Fruit fly (Drosophila melanogaster) whole organism, embryonic: Measurements from ENCODE around the gene Kyat.
A peak's percentile ranks its signal among the peaks of the same experiment; 100 is the strongest.

Experiments
- Asciz ChIP-seq: fragments of 200-800 bp; sonication (Bioruptor generic); optimal IDR thresholded peaks from 2 replicates; lab custom pipeline; 2017; ENCODE audit warnings: missing biosample characterization, mild to moderate bottlenecking, missing genetic modification characterization, missing genetic modification reagents
- BEAF-32 ChIP-seq: fragments of 200-800 bp; sonication (Bioruptor generic); optimal IDR thresholded peaks from 3 replicates; lab custom pipeline; 2017; ENCODE audit warnings: missing biosample characterization, missing genetic modification characterization, mild to moderate bottlenecking, moderate library complexity, missing genetic modification reagents
- Bgb ChIP-seq: fragments of 200-800 bp; sonication (Bioruptor generic); IDR thresholded peaks from 2 replicates; pipeline ENCODE4 v1.3.6; 2022; ENCODE audit warnings: missing biosample characterization, missing genetic modification characterization; ENCODE audit not compliant: partially characterized antibody
- CG10959 ChIP-seq: fragments of 200-800 bp; sonication (Bioruptor generic); IDR thresholded peaks from 2 replicates; pipeline ENCODE4 v1.3.6; 2022; ENCODE audit warnings: missing biosample characterization, missing genetic modification characterization
- CG11247 ChIP-seq: fragments of 200-800 bp; sonication (Bioruptor generic); IDR thresholded peaks from 2 replicates; pipeline ENCODE4 v1.3.6; 2022; ENCODE audit warnings: missing biosample characterization, missing genetic modification characterization
- CG11398 ChIP-seq: fragments of 200-800 bp; sonication (Bioruptor generic); optimal IDR thresholded peaks from 2 replicates; lab custom pipeline; 2016; ENCODE audit warnings: missing biosample characterization, missing genetic modification characterization
- CG14441 ChIP-seq: fragments of 200-800 bp; sonication (Bioruptor generic); IDR thresholded peaks from 2 replicates; pipeline ENCODE4 v1.3.6; 2022; ENCODE audit warnings: missing biosample characterization, missing genetic modification characterization
- CG14965 ChIP-seq: fragments of 200-800 bp; sonication (Bioruptor generic); optimal IDR thresholded peaks from 2 replicates; lab custom pipeline; 2016; ENCODE audit warnings: missing biosample characterization, missing genetic modification characterization, borderline replicate concordance
- CG16779 ChIP-seq: fragments of 200-800 bp; sonication (Bioruptor generic); IDR thresholded peaks from 2 replicates; pipeline ENCODE4 v1.3.6; 2022; ENCODE audit warnings: missing biosample characterization, missing genetic modification characterization
- CG17328 ChIP-seq: fragments of 200-800 bp; sonication (Bioruptor generic); IDR thresholded peaks from 2 replicates; pipeline ENCODE4 v1.3.6; 2022; ENCODE audit warnings: missing biosample characterization, missing genetic modification characterization
- CG2129 ChIP-seq: fragments of 200-800 bp; sonication (Bioruptor generic); IDR thresholded peaks from 2 replicates; pipeline ENCODE4 v1.3.6; 2022; ENCODE audit warnings: missing biosample characterization, missing genetic modification characterization; ENCODE audit not compliant: partially characterized antibody
- CG2712 ChIP-seq: fragments of 200-800 bp; optimal IDR thresholded peaks from 3 replicates; lab custom pipeline; 2019; ENCODE audit warnings: missing biosample characterization, mild to moderate bottlenecking, missing genetic modification characterization, moderate library complexity
- CG2889 ChIP-seq: fragments of 200-800 bp; sonication (Bioruptor generic); IDR thresholded peaks from 3 replicates; pipeline ENCODE4 v1.3.6; 2022; ENCODE audit warnings: missing biosample characterization, missing genetic modification characterization
- CG31441 ChIP-seq: fragments of 200-800 bp; sonication (Bioruptor generic); IDR thresholded peaks from 2 replicates; pipeline ENCODE4 v1.3.6; 2022; ENCODE audit warnings: missing biosample characterization, missing genetic modification characterization
- CG7372 ChIP-seq: fragments of 200-800 bp; sonication (Bioruptor generic); IDR thresholded peaks from 2 replicates; pipeline ENCODE4 v1.3.6; 2022; ENCODE audit warnings: missing biosample characterization, missing genetic modification characterization
- CG7839 ChIP-seq: fragments of 200-800 bp; sonication (Bioruptor generic); optimal IDR thresholded peaks from 3 replicates; lab custom pipeline; 2018; ENCODE audit warnings: missing biosample characterization, mild to moderate bottlenecking, missing genetic modification characterization, moderate library complexity
- CG7928 ChIP-seq: fragments of 200-800 bp; sonication (Bioruptor generic); optimal IDR thresholded peaks from 2 replicates; lab custom pipeline; 2017; ENCODE audit warnings: missing biosample characterization, mild to moderate bottlenecking, missing genetic modification characterization
- CG8924 ChIP-seq: fragments of 200-800 bp; optimal IDR thresholded peaks from 3 replicates; lab custom pipeline; 2019; ENCODE audit warnings: missing biosample characterization, mild to moderate bottlenecking, missing genetic modification characterization, moderate library complexity
- Camta ChIP-seq: fragments of 200-800 bp; sonication (Bioruptor generic); optimal IDR thresholded peaks from 2 replicates; lab custom pipeline; 2016; ENCODE audit warnings: missing biosample characterization, missing genetic modification characterization
- D ChIP-seq, 2 experiments: fragments of 200-800 bp in 1 of 2; fragments of >200 bp in 1 of 2; sonication (Bioruptor generic) in 1 of 2; optimal IDR thresholded peaks; 2 replicates in 1 of 2; 3 replicates in 1 of 2; lab custom pipeline; 2017; ENCODE audit warnings: mild to moderate bottlenecking in 1 of 2, missing biosample characterization in 1 of 2, missing genetic modification characterization in 1 of 2, missing genetic modification reagents in 1 of 2
- ERR ChIP-seq: fragments of 200-800 bp; sonication (Bioruptor generic); optimal IDR thresholded peaks from 2 replicates; lab custom pipeline; 2016; ENCODE audit warnings: missing biosample characterization, missing genetic modification characterization
- Ets65A ChIP-seq: fragments of 200-800 bp; sonication (Bioruptor generic); peaks from one replicate; lab custom pipeline; 2016; ENCODE audit warnings: missing biosample characterization, missing genetic modification characterization
- Hr3 ChIP-seq: fragments of 200-800 bp; sonication (Bioruptor generic); optimal IDR thresholded peaks from 3 replicates; lab custom pipeline; 2016; ENCODE audit warnings: missing biosample characterization, missing genetic modification characterization
- NC2α ChIP-seq: fragments of 200-800 bp; sonication (Bioruptor generic); optimal IDR thresholded peaks from 2 replicates; lab custom pipeline; 2016; ENCODE audit warnings: missing biosample characterization, missing genetic modification characterization
- Pdp1 ChIP-seq, 2 experiments: fragments of 200-800 bp; sonication (Bioruptor generic); optimal IDR thresholded peaks; 3 replicates each; lab custom pipeline; 2016; ENCODE audit warnings: missing biosample characterization in 2 of 2, missing genetic modification characterization in 2 of 2, mild to moderate bottlenecking in 1 of 2, moderate library complexity in 1 of 2
- Sry-β ChIP-seq: fragments of 200-800 bp; sonication (Bioruptor generic); optimal IDR thresholded peaks from 2 replicates; lab custom pipeline; 2018; ENCODE audit warnings: missing biosample characterization, mild to moderate bottlenecking, missing genetic modification characterization, moderate library complexity
- Vsx1 ChIP-seq: fragments of 200-800 bp; sonication (Bioruptor generic); optimal IDR thresholded peaks from 2 replicates; lab custom pipeline; 2017; ENCODE audit warnings: missing biosample characterization, mild to moderate bottlenecking, missing genetic modification characterization, missing genetic modification reagents
- ash1 ChIP-seq: fragments of 200-800 bp; sonication (Bioruptor generic); optimal IDR thresholded peaks from 2 replicates; lab custom pipeline; 2018; ENCODE audit warnings: missing biosample characterization, mild to moderate bottlenecking, missing genetic modification characterization
- chm ChIP-seq: fragments of 200-800 bp; sonication (Bioruptor generic); IDR thresholded peaks from 2 replicates; pipeline ENCODE4 v1.3.6; 2022; ENCODE audit warnings: missing biosample characterization, missing genetic modification characterization
- chn ChIP-seq: fragments of 200-800 bp; sonication (Bioruptor generic); optimal IDR thresholded peaks from 2 replicates; lab custom pipeline; 2016; ENCODE audit warnings: missing biosample characterization, missing genetic modification characterization
- dati ChIP-seq: fragments of 200-800 bp; sonication (Bioruptor generic); IDR thresholded peaks from 2 replicates; pipeline ENCODE4 v1.3.6; 2022; ENCODE audit warnings: missing biosample characterization, missing genetic modification characterization
- gfzf ChIP-seq: fragments of 200-800 bp; sonication (Bioruptor generic); optimal IDR thresholded peaks from 2 replicates; lab custom pipeline; 2016; ENCODE audit warnings: missing biosample characterization, mild to moderate bottlenecking, missing genetic modification characterization, moderate library complexity
- ken ChIP-seq: fragments of 200-800 bp; sonication (Bioruptor generic); IDR thresholded peaks from 3 replicates; pipeline ENCODE4 v1.3.6; 2022; ENCODE audit warnings: missing biosample characterization, missing genetic modification characterization
- lilli ChIP-seq: fragments of 200-800 bp; sonication (Bioruptor generic); optimal IDR thresholded peaks from 3 replicates; lab custom pipeline; 2016; ENCODE audit warnings: missing biosample characterization, missing genetic modification characterization
- nau ChIP-seq: fragments of 200-800 bp; sonication (Bioruptor generic); optimal IDR thresholded peaks from 3 replicates; lab custom pipeline; 2017; ENCODE audit warnings: missing biosample characterization, mild to moderate bottlenecking, missing genetic modification characterization, missing genetic modification reagents
- onecut ChIP-seq: fragments of 200-800 bp; sonication (Bioruptor generic); IDR thresholded peaks from 2 replicates; pipeline ENCODE4 v1.3.6; 2022; ENCODE audit warnings: missing biosample characterization, missing genetic modification characterization
- p53 ChIP-seq: fragments of 200-800 bp; sonication (Bioruptor generic); optimal IDR thresholded peaks from 2 replicates; lab custom pipeline; 2016; ENCODE audit warnings: missing biosample characterization, missing genetic modification characterization
- pb ChIP-seq: fragments of 200-800 bp; sonication (Bioruptor generic); optimal IDR thresholded peaks from 3 replicates; lab custom pipeline; 2016; ENCODE audit warnings: missing biosample characterization, missing genetic modification characterization
- psq ChIP-seq: fragments of 200-800 bp; sonication (Bioruptor generic); optimal IDR thresholded peaks from 2 replicates; lab custom pipeline; 2017; ENCODE audit warnings: missing biosample characterization, missing genetic modification characterization
- ro ChIP-seq: fragments of 200-800 bp; sonication (Bioruptor generic); IDR thresholded peaks from 2 replicates; pipeline ENCODE4 v1.3.6; 2022; ENCODE audit warnings: missing biosample characterization, missing genetic modification characterization
- sd ChIP-seq: fragments of 200-800 bp; sonication (Bioruptor generic); optimal IDR thresholded peaks from 3 replicates; lab custom pipeline; 2018; ENCODE audit warnings: missing biosample characterization, mild to moderate bottlenecking, missing genetic modification characterization, moderate library complexity
- shn ChIP-seq: fragments of 200-800 bp; sonication (Bioruptor generic); optimal IDR thresholded peaks from 3 replicates; lab custom pipeline; 2016; ENCODE audit warnings: missing biosample characterization, missing genetic modification characterization
- sna ChIP-seq: fragments of 200-800 bp; sonication (Bioruptor generic); IDR thresholded peaks from 2 replicates; pipeline ENCODE4 v1.3.6; 2022; ENCODE audit warnings: missing biosample characterization, missing genetic modification characterization; ENCODE audit not compliant: partially characterized antibody
- sr ChIP-seq: fragments of 200-800 bp; sonication (Bioruptor generic); IDR thresholded peaks from 3 replicates; pipeline ENCODE4 v1.3.6; 2022; ENCODE audit warnings: missing biosample characterization, missing genetic modification characterization
- stc ChIP-seq: fragments of 200-800 bp; sonication (Bioruptor generic); IDR thresholded peaks from 2 replicates; pipeline ENCODE4 v1.3.6; 2022; ENCODE audit warnings: missing biosample characterization, missing genetic modification characterization
- vfl ChIP-seq: fragments of 200-800 bp; sonication (Bioruptor generic); optimal IDR thresholded peaks from 2 replicates; lab custom pipeline; 2016; ENCODE audit warnings: missing biosample characterization, missing genetic modification characterization
- wdn ChIP-seq: fragments of 200-800 bp; sonication (Bioruptor generic); IDR thresholded peaks from 2 replicates; pipeline ENCODE4 v1.3.6; 2022; ENCODE audit warnings: missing biosample characterization, missing genetic modification characterization
- wek ChIP-seq: fragments of 200-800 bp; sonication (Bioruptor generic); optimal IDR thresholded peaks from 3 replicates; lab custom pipeline; 2018; ENCODE audit warnings: missing biosample characterization, mild to moderate bottlenecking, missing genetic modification characterization, moderate library complexity

The Kyat gene

dm6 chr3R:11778012-11778865 lies 44.1 kb downstream of the Kyat start (continued):
- TF ChIP-seq NC2α (GFP tag; lab: Kevin White, UChicago) (peak; percentile 43), chn (peak; percentile 52), nau (no peak), pb (GFP tag; lab: Kevin White, UChicago) (no peak), Sry-β (GFP tag; lab: Kevin White, UChicago) (no peak), Hr3 (GFP tag; lab: Kevin White, UChicago) (peak; percentile 78), Asciz (GFP tag; lab: Kevin White, UChicago) (peak; percentile 77), sd (tag; lab: Kevin White, UChicago) (peak; percentile 77), sna (GFP tag; lab: Robert Waterston, UW) (peak; percentile 40; the same call in 1 of the 2 replicates), onecut (GFP tag; lab: Robert Waterston, UW) (peak; percentile 56), CG11398 (peak; percentile 7), Vsx1 (GFP tag; lab: Kevin White, UChicago) (no peak), CG10959 (GFP tag; lab: Robert Waterston, UW) (no peak), CG7839 (peak; percentile 68), ken (GFP tag; lab: Robert Waterston, UW) (peak; percentile 43; the same call in 1 of the 3 replicates), CG7372 (no peak), D (optimal IDR thresholded peaks at IDR 0.05; lab: Kevin White, UChicago) (peak; percentile 86), D (GFP tag; optimal IDR thresholded peaks at IDR 0.05; lab: Kevin White, UChicago) (peak; percentile 75), Camta (peak; percentile 2), wek (GFP tag; lab: Kevin White, UChicago) (peak; percentile 8), CG14441 (no peak; the same call in 1 of the 2 replicates), sr (GFP tag; lab: Robert Waterston, UW) (no peak), CG17328 (GFP tag; lab: Robert Waterston, UW) (peak; percentile 54; the same call in 1 of the 2 replicates), ERR (GFP tag; lab: Kevin White, UChicago) (no peak), psq (GFP tag; lab: Kevin White, UChicago) (peak; percentile 6), CG16779 (GFP tag; lab: Robert Waterston, UW) (peak; percentile 74), CG2129 (GFP tag; lab: Robert Waterston, UW) (no peak), CG8924 (tag; lab: Kevin White, UChicago) (peak; percentile 67), CG11247 (GFP tag; lab: Robert Waterston, UW) (peak; percentile 43; the same call in 1 of the 2 replicates), wdn (no peak), CG2712 (tag; lab: Kevin White, UChicago) (peak; percentile 78), Ets65A (peak; percentile 72), Bgb (peak; percentile 59), CG31441 (GFP tag; lab: Robert Waterston, UW) (peak; percentile 83), vfl (GFP tag; lab: Kevin White, UChicago) (peak; percentile 16), stc (GFP tag; lab: Robert Waterston, UW) (no peak; the same call in 1 of the 2 replicates), Pdp1 (GFP tag; optimal IDR thresholded peaks at IDR 0.05; lab: Kevin White, UChicago) (peak in 1 of 2 experiments; percentile 42), shn (GFP tag; lab: Kevin White, UChicago) (peak; percentile 62), gfzf (GFP tag; lab: Kevin White, UChicago) (no peak), ash1 (GFP tag; lab: Kevin White, UChicago) (no peak), chm (peak; percentile 64; the same call in 1 of the 2 replicates), p53 (GFP tag; lab: Kevin White, UChicago) (no peak), CG14965 (no peak), dati (0 out of 2 replicates have a peak, but pooled peaks have one; percentile 29), CG2889 (GFP tag; lab: Robert Waterston, UW) (no peak), ro (GFP tag; lab: Robert Waterston, UW) (no peak), CG7928 (peak; percentile 1), BEAF-32 (GFP tag; lab: Kevin White, UChicago) (no peak), lilli (GFP tag; lab: Kevin White, UChicago) (peak; percentile 39)
